Fruit fly (Drosophila melanogaster) whole organism, prepupa: ENCODE results near the gene CecA1.

Experiments
- Blimp-1 ChIP-seq: fragments of 200-800 bp; sonication (Bioruptor generic); optimal IDR thresholded peaks from 3 replicates; lab custom pipeline; 2017; ENCODE audit warnings: missing biosample characterization, missing genetic modification characterization, mild to moderate bottlenecking, moderate library complexity, missing genetic modification reagents
- CG10669 ChIP-seq: fragments of 200-800 bp; sonication (Bioruptor generic); optimal IDR thresholded peaks from 3 replicates; lab custom pipeline; 2018; ENCODE audit warnings: missing biosample characterization, mild to moderate bottlenecking, missing genetic modification characterization, moderate library complexity
- CG11294 ChIP-seq: fragments of 200-800 bp; sonication (Bioruptor generic); IDR thresholded peaks from 2 replicates; pipeline ENCODE4 v1.3.6; 2022; ENCODE audit warnings: missing biosample characterization, missing genetic modification characterization
- CG11762 ChIP-seq: fragments of 200-800 bp; sonication (Bioruptor generic); optimal IDR thresholded peaks from 3 replicates; lab custom pipeline; 2016; ENCODE audit warnings: missing biosample characterization, missing genetic modification characterization; ENCODE audit not compliant: insufficient read depth
- CG1621 ChIP-seq: fragments of 200-800 bp; sonication (Bioruptor generic); optimal IDR thresholded peaks from 3 replicates; lab custom pipeline; 2018; ENCODE audit warnings: missing biosample characterization, mild to moderate bottlenecking, missing genetic modification characterization
- CG16779 ChIP-seq: fragments of 200-800 bp; sonication (Bioruptor generic); optimal IDR thresholded peaks from 3 replicates; lab custom pipeline; 2017; ENCODE audit warnings: missing biosample characterization, mild to moderate bottlenecking, missing genetic modification characterization
- CG3032 ChIP-seq: fragments of 200-800 bp; optimal IDR thresholded peaks from 2 replicates; lab custom pipeline; 2019; ENCODE audit warnings: missing biosample characterization, mild to moderate bottlenecking, missing genetic modification characterization, moderate library complexity
- CG31627 ChIP-seq: fragments of 200-800 bp; sonication (Bioruptor generic); optimal IDR thresholded peaks from 3 replicates; lab custom pipeline; 2016; ENCODE audit warnings: missing biosample characterization, missing genetic modification characterization
- CG34406 ChIP-seq: fragments of 200-800 bp; sonication (Bioruptor generic); optimal IDR thresholded peaks from 3 replicates; lab custom pipeline; 2016; ENCODE audit warnings: missing biosample characterization, missing genetic modification characterization
- CG3919 ChIP-seq: fragments of 200-800 bp; sonication (Bioruptor generic); optimal IDR thresholded peaks from 3 replicates; lab custom pipeline; 2016; ENCODE audit warnings: missing biosample characterization, missing genetic modification characterization
- CG6163 ChIP-seq: fragments of 200-800 bp; sonication (Bioruptor generic); IDR thresholded peaks from 3 replicates; pipeline ENCODE4 v1.3.6; 2022; ENCODE audit warnings: missing biosample characterization, missing genetic modification characterization
- CG6276 ChIP-seq: fragments of 200-800 bp; sonication (Bioruptor generic); optimal IDR thresholded peaks from 2 replicates; lab custom pipeline; 2017; ENCODE audit warnings: missing biosample characterization, mild to moderate bottlenecking, missing genetic modification characterization
- CG6808 ChIP-seq: fragments of 200-800 bp; sonication (Bioruptor generic); optimal IDR thresholded peaks from 3 replicates; lab custom pipeline; 2017; ENCODE audit warnings: missing biosample characterization, missing genetic modification characterization, mild to moderate bottlenecking, moderate library complexity, missing genetic modification reagents
- CG7368 ChIP-seq: fragments of 200-800 bp; sonication (Bioruptor generic); optimal IDR thresholded peaks from 3 replicates; lab custom pipeline; 2016; ENCODE audit warnings: missing biosample characterization, missing genetic modification characterization
- CG9139 ChIP-seq: fragments of 200-800 bp; sonication (Bioruptor generic); optimal IDR thresholded peaks from 3 replicates; lab custom pipeline; 2017; ENCODE audit warnings: missing biosample characterization, mild to moderate bottlenecking, missing genetic modification characterization
- Eip75B ChIP-seq: fragments of 200-800 bp; sonication (Bioruptor generic); optimal IDR thresholded peaks from 3 replicates; lab custom pipeline; 2016; ENCODE audit warnings: missing biosample characterization, missing genetic modification characterization
- Eip78C ChIP-seq: fragments of 200-800 bp; sonication (Bioruptor generic); peaks from one replicate; lab custom pipeline; 2016; ENCODE audit warnings: missing biosample characterization, missing genetic modification characterization
- Eip93F ChIP-seq: fragments of 200-800 bp; sonication (Bioruptor generic); optimal IDR thresholded peaks from 2 replicates; lab custom pipeline; 2016; ENCODE audit warnings: missing biosample characterization, mild to moderate bottlenecking, missing genetic modification characterization
- Hr38 ChIP-seq: sonication (Bioruptor generic); optimal IDR thresholded peaks from 2 replicates; lab custom pipeline; 2016; ENCODE audit warnings: missing biosample characterization, missing genetic modification characterization
- Hr4 ChIP-seq: fragments of 200-800 bp; sonication (Bioruptor generic); optimal IDR thresholded peaks from 3 replicates; lab custom pipeline; 2016; ENCODE audit warnings: missing biosample characterization, missing genetic modification characterization
- Met ChIP-seq: fragments of 200-800 bp; sonication (Bioruptor generic); optimal IDR thresholded peaks from 3 replicates; lab custom pipeline; 2016; ENCODE audit warnings: missing biosample characterization, missing genetic modification characterization
- OdsH ChIP-seq: fragments of 200-800 bp; sonication (Bioruptor generic); optimal IDR thresholded peaks from 3 replicates; lab custom pipeline; 2016; ENCODE audit warnings: missing biosample characterization, missing genetic modification characterization
- Smox ChIP-seq: fragments of 200-800 bp; sonication (Bioruptor generic); optimal IDR thresholded peaks from 3 replicates; lab custom pipeline; 2016; ENCODE audit warnings: missing biosample characterization, missing genetic modification characterization
- Sox102F ChIP-seq: fragments of 200-800 bp; sonication (Bioruptor generic); optimal IDR thresholded peaks from 2 replicates; lab custom pipeline; 2016; ENCODE audit warnings: missing biosample characterization, mild to moderate bottlenecking, missing genetic modification characterization
- Sox14 ChIP-seq: fragments of 200-800 bp; sonication (Bioruptor generic); optimal IDR thresholded peaks from 3 replicates; lab custom pipeline; 2016; ENCODE audit warnings: missing biosample characterization, missing genetic modification characterization
- Sox15 ChIP-seq: fragments of 200-800 bp; sonication (Bioruptor generic); optimal IDR thresholded peaks from 3 replicates; lab custom pipeline; 2016; ENCODE audit warnings: missing biosample characterization, missing genetic modification characterization
- cyc ChIP-seq: fragments of 200-800 bp; sonication (Bioruptor generic); optimal IDR thresholded peaks from 3 replicates; lab custom pipeline; 2016; ENCODE audit warnings: missing biosample characterization, missing genetic modification characterization
- eg ChIP-seq: fragments of 200-800 bp; sonication (Bioruptor generic); IDR thresholded peaks from 3 replicates; pipeline ENCODE4 v1.3.6; 2022; ENCODE audit warnings: missing biosample characterization, missing genetic modification characterization
- esn ChIP-seq: fragments of 200-800 bp; sonication (Bioruptor generic); optimal IDR thresholded peaks from 2 replicates; lab custom pipeline; 2016; ENCODE audit warnings: missing biosample characterization, mild to moderate bottlenecking, missing genetic modification characterization, moderate library complexity
- fd85E ChIP-seq: fragments of 200-800 bp; sonication (Bioruptor generic); optimal IDR thresholded peaks from 3 replicates; lab custom pipeline; 2016; ENCODE audit warnings: missing biosample characterization, missing genetic modification characterization
- lz ChIP-seq: fragments of 200-800 bp; sonication (Bioruptor generic); optimal IDR thresholded peaks from 3 replicates; lab custom pipeline; 2016; ENCODE audit warnings: missing biosample characterization, missing genetic modification characterization
- pdm3 ChIP-seq: fragments of 200-800 bp; sonication (Bioruptor generic); optimal IDR thresholded peaks from 3 replicates; lab custom pipeline; 2016; ENCODE audit warnings: missing biosample characterization, missing genetic modification characterization
- salr ChIP-seq, 2 experiments: fragments of 200-800 bp; sonication (Bioruptor generic); optimal IDR thresholded peaks; 3 replicates each; lab custom pipeline; 2016 to 2018; ENCODE audit warnings: missing biosample characterization in 2 of 2, missing genetic modification characterization in 2 of 2, mild to moderate bottlenecking in 1 of 2
- spab ChIP-seq: fragments of 200-800 bp; sonication (Bioruptor generic); optimal IDR thresholded peaks from 2 replicates; lab custom pipeline; 2017; ENCODE audit warnings: missing biosample characterization, mild to moderate bottlenecking, missing genetic modification characterization, missing genetic modification reagents
- ss ChIP-seq, 2 experiments: fragments of 200-800 bp; sonication (Bioruptor generic); optimal IDR thresholded peaks; 2 replicates in 1 of 2; 3 replicates in 1 of 2; lab custom pipeline; 2017 to 2018; ENCODE audit warnings: mild to moderate bottlenecking in 2 of 2, missing biosample characterization in 2 of 2, missing genetic modification characterization in 2 of 2, moderate library complexity in 1 of 2
- svp ChIP-seq: fragments of 200-800 bp; sonication (Bioruptor generic); peaks from one replicate; lab custom pipeline; 2016; ENCODE audit warnings: missing biosample characterization, missing genetic modification characterization
- vri ChIP-seq: fragments of 200-800 bp; sonication (Bioruptor generic); optimal IDR thresholded peaks from 3 replicates; lab custom pipeline; 2016; ENCODE audit warnings: missing biosample characterization, mild to moderate bottlenecking, missing genetic modification characterization

CecA1 gene

DNA sequence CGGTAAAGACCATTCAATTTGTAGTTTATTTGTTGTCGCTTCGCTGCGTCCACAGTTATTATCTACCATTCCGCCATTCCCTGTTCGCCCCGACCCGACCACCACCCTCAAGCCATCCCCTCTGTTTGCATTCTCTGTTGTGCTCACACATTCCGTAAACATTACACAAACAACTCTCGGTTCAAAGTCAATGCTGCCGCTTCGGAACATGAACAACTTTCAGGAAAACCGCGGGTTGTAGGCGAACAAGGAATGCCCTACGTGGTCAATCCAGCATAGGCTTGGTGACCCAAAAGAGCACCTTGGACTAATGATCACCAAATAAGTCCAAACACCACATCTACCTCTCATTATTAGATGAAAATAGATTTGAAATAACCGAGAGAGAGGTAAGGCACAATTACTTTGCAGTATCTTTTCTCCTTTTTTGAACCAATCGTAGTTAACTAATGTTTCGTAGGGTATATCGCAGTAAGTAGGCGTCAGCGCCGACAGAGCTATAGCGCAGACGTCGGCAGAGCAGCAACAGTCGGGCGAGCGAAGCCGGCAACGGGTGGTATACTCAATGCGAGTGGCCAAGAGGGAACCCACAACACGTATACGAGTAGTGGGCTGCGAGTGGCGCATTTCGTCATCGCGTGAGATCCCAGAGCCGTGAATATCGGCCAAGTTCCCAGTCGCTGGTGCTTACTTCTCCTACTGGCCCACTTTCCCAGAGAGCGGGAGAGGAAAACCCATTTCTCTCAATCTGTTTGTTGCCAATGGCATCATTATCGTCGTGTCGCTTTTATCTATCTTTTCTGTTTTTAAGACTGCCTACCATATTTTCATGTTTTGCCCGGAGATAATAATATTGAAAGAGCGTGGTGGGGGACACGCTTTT, 7.3 kb upstream of the CecA1 start (continued):
- TF ChIP-seq spab (GFP tag; lab: Kevin White, UChicago), result peak; percentile 48
- TF ChIP-seq CG11762 (GFP tag; lab: Kevin White, UChicago), result peak; percentile 72
- TF ChIP-seq CG6276, result peak; percentile 84
- peak; percentile 65 for TF ChIP-seq Sox15 (GFP tag; lab: Kevin White, UChicago)
- TF ChIP-seq CG34406 (GFP tag; lab: Kevin White, UChicago), result peak; percentile 58
- peak; percentile 65 for TF ChIP-seq Met (GFP tag; lab: Kevin White, UChicago)
- peak; percentile 70 for TF ChIP-seq CG7368 (GFP tag; lab: Kevin White, UChicago)
- peak; percentile 2 for TF ChIP-seq CG9139 (GFP tag; lab: Kevin White, UChicago)
- no peak for TF ChIP-seq Sox102F (GFP tag; lab: Kevin White, UChicago)
- TF ChIP-seq Eip78C (GFP tag; lab: Kevin White, UChicago), result peak; percentile 94
- TF ChIP-seq ss (GFP tag; optimal IDR thresholded peaks at IDR 0.05; lab: Kevin White, UChicago), result peak; percentile 61 to 72
- peak; percentile 67 for TF ChIP-seq CG16779
- TF ChIP-seq Smox (GFP tag; lab: Kevin White, UChicago), result peak; percentile 33
- TF ChIP-seq CG10669, result peak; percentile 72
- TF ChIP-seq Hr4 (GFP tag; lab: Kevin White, UChicago), result peak; percentile 78
- TF ChIP-seq lz, result peak; percentile 59
- no peak for TF ChIP-seq Hr38 (GFP tag; lab: Kevin White, UChicago)
- peak; percentile 66 for TF ChIP-seq CG6808 (GFP tag; lab: Kevin White, UChicago)
- TF ChIP-seq Blimp-1 (GFP tag; lab: Kevin White, UChicago), result no peak
- peak; percentile 67 for TF ChIP-seq svp (GFP tag; lab: Kevin White, UChicago)

- peak; percentile 19 for TF ChIP-seq svp (GFP tag; lab: Kevin White, UChicago)
- no peak for TF ChIP-seq Eip93F (GFP tag; lab: Kevin White, UChicago)
Observed at dm6 chr3R:30204004-30204603, 6.6 kb upstream of the CecA1 start.

- TF ChIP-seq CG31627 (GFP tag; lab: Kevin White, UChicago) (no peak), OdsH (no peak), eg (0 out of 3 replicates have a peak, but pooled peaks have one; percentile 10), fd85E (GFP tag; lab: Kevin White, UChicago) (no peak), Hr4 (GFP tag; lab: Kevin White, UChicago) (no peak), CG3919 (GFP tag; lab: Kevin White, UChicago) (no peak), esn (peak; percentile 1), Eip78C (GFP tag; lab: Kevin White, UChicago) (peak; percentile 4), Smox (GFP tag; lab: Kevin White, UChicago) (no peak)
Observed at dm6 chr3R:30205946-30206345, 4.7 kb upstream of the CecA1 start.

DNA sequence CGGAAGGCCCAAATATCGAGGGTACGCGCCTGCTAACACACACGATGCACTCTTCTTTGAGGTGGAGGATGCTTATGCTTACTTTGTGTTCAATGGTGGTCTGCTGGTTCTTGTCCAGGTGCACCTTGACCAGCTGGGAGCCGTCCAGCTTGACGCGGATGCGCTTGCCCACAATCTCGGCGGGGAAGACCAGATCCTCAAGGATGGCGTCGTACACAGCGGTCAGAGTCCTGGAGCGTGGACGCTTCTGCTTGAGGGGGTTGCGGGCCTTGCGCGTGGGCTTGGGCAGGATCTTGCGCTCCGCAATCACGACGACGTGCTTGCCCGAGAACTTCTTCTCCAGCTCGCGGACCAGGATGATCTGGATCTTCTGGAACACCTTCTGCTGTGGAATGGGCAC, 2.7 kb upstream of the CecA1 start:
- no peak for TF ChIP-seq pdm3 (GFP tag; lab: Kevin White, UChicago)
- no peak for TF ChIP-seq CG3919 (GFP tag; lab: Kevin White, UChicago)
- TF ChIP-seq Sox14 (GFP tag; lab: Kevin White, UChicago), result no peak
- TF ChIP-seq CG6163 (GFP tag; lab: Robert Waterston, UW), result no peak
- no peak for TF ChIP-seq CG3032
- no peak for TF ChIP-seq vri (GFP tag; lab: Kevin White, UChicago)
- no peak for TF ChIP-seq cyc
- TF ChIP-seq CG34406 (GFP tag; lab: Kevin White, UChicago), result no peak
- no peak for TF ChIP-seq CG11294 (GFP tag; lab: Robert Waterston, UW)
- TF ChIP-seq OdsH, result no peak
- no peak for TF ChIP-seq CG1621 (tag; lab: Kevin White, UChicago)
- no peak for TF ChIP-seq CG6276
- TF ChIP-seq CG31627 (GFP tag; lab: Kevin White, UChicago), result no peak
- no peak for TF ChIP-seq Hr4 (GFP tag; lab: Kevin White, UChicago)
- TF ChIP-seq Eip75B (GFP tag; lab: Kevin White, UChicago), result no peak
- no peak for TF ChIP-seq Smox (GFP tag; lab: Kevin White, UChicago)
- TF ChIP-seq salr (GFP tag; optimal IDR thresholded peaks at IDR 0.05; lab: Kevin White, UChicago), result no peak
- TF ChIP-seq CG16779, result no peak
- TF ChIP-seq CG11762 (GFP tag; lab: Kevin White, UChicago), result no peak
